Worm (Caenorhabditis elegans): Measurements from ENCODE around the gene F52E10.2.
A peak's percentile ranks its signal among the peaks of the same experiment; 100 is the strongest.

Gene F52E10.2

DNA sequence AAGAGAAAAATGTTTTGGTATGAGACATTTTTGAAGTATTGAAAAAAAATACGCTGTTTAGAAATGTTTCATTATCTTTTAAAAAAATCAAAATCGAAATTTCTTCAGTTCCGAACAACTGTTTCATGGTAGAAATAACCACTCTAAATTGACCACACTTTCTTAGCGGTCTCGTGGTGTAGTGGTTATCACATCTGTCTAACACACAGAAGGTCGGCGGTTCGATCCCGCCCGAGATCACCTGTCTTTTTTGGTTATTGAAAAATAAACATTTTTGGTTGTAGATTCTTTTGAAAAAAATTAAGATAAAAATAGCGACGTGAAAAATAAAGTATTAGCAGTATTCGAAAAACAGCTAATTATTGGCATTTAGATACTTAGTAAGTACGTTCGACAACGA, 17.4 kb upstream of the F52E10.2 start (continued):
- TF ChIP-seq aha-1 (tag): no peak
- TF ChIP-seq dmd-8 (GFP tag; IDR thresholded peaks at IDR 0.05): peak; percentile 82
- no peak for TF ChIP-seq F37D6.2 (tag; optimal IDR thresholded peaks at IDR 0.05)
- no peak for TF ChIP-seq sdz-12 (GFP tag; optimal IDR thresholded peaks at IDR 0.05)
- no peak for TF ChIP-seq ztf-11 (tag; optimal IDR thresholded peaks at IDR 0.05)
- no peak for TF ChIP-seq ceh-82 (tag; optimal IDR thresholded peaks at IDR 0.05)
- TF ChIP-seq madf-9 (GFP tag; conservative IDR thresholded peaks at IDR 0.05): peak; percentile 58; the same call in 1 of the 2 replicates
- TF ChIP-seq mep-1 (tag; optimal IDR thresholded peaks at IDR 0.05): no peak
- peak; percentile 34; the same call in 1 of the 2 replicates for TF ChIP-seq ceh-44 (GFP tag; IDR thresholded peaks at IDR 0.05)
- no peak for TF ChIP-seq madf-5 (GFP tag; IDR thresholded peaks at IDR 0.05)
- TF ChIP-seq nhr-48 (tag; optimal IDR thresholded peaks at IDR 0.05): peak; percentile 2
- no peak for TF ChIP-seq saeg-2 (GFP tag; IDR thresholded peaks at IDR 0.05)
- no peak for TF ChIP-seq zip-11 (GFP tag; IDR thresholded peaks at IDR 0.05)
- TF ChIP-seq tag-97 (GFP tag; IDR thresholded peaks at IDR 0.05): no peak
- no peak for TF ChIP-seq daf-12 (tag; optimal IDR thresholded peaks at IDR 0.05)
- no peak for TF ChIP-seq ceh-28 (tag; optimal IDR thresholded peaks at IDR 0.05)
- no peak for TF ChIP-seq ZK546.5 (tag; optimal IDR thresholded peaks at IDR 0.05)
- no peak for TF ChIP-seq unc-62 (GFP tag; optimal IDR thresholded peaks at IDR 0.05 in 1 of 2)
- no peak for TF ChIP-seq unc-62 (tag; optimal IDR thresholded peaks at IDR 0.05)
- peak; percentile 60 for TF ChIP-seq T26A8.4 (GFP tag; IDR thresholded peaks at IDR 0.05)
- no peak for TF ChIP-seq aly-2 (tag; optimal IDR thresholded peaks at IDR 0.05)
- TF ChIP-seq jun-1 (tag; optimal IDR thresholded peaks at IDR 0.05): no peak
- TF ChIP-seq spr-3 (GFP tag; optimal IDR thresholded peaks at IDR 0.05): no peak
- TF ChIP-seq dpl-1 (GFP tag; optimal IDR thresholded peaks at IDR 0.05): peak; percentile 5
- peak; percentile 86; the same call in 1 of the 2 replicates for TF ChIP-seq pha-4 (GFP tag; IDR thresholded peaks at IDR 0.05)
- no peak for TF ChIP-seq pha-4 (tag; optimal IDR thresholded peaks at IDR 0.05)
- no peak for TF ChIP-seq lsy-2 (tag; optimal IDR thresholded peaks at IDR 0.05)
- TF ChIP-seq Y105C5A.15 (GFP tag; IDR thresholded peaks at IDR 0.05): peak; percentile 87; the same call in 1 of the 2 replicates
- no peak for TF ChIP-seq set-16 (GFP tag; IDR thresholded peaks at IDR 0.05)
- TF ChIP-seq fos-1 (tag; optimal IDR thresholded peaks at IDR 0.05): no peak
- TF ChIP-seq F44E2.7 (GFP tag; IDR thresholded peaks at IDR 0.05): peak; percentile 57; the same call in 1 of the 2 replicates
- no peak for TF ChIP-seq attf-4 (tag; optimal IDR thresholded peaks at IDR 0.05)
- TF ChIP-seq Y48G9A.11 (GFP tag; IDR thresholded peaks at IDR 0.05): peak; percentile 59; the same call in 1 of the 2 replicates
- peak; percentile 64 for TF ChIP-seq dmd-6 (GFP tag; IDR thresholded peaks at IDR 0.05)
- no peak for TF ChIP-seq daf-19 (GFP tag; conservative IDR thresholded peaks at IDR 0.05)
- no peak for TF ChIP-seq ZK337.2 (GFP tag; IDR thresholded peaks at IDR 0.05)
- TF ChIP-seq nhr-237 (tag; optimal IDR thresholded peaks at IDR 0.05): no peak
- peak; percentile 54 for TF ChIP-seq hlh-11 (tag; optimal IDR thresholded peaks at IDR 0.05)
- no peak for TF ChIP-seq nhr-10 (tag; optimal IDR thresholded peaks at IDR 0.05)
- no peak for TF ChIP-seq nhr-76 (tag; optimal IDR thresholded peaks at IDR 0.05)
- TF ChIP-seq nhr-111 (GFP tag; optimal IDR thresholded peaks at IDR 0.05): no peak
- TF ChIP-seq lim-7 (GFP tag; IDR thresholded peaks at IDR 0.05): peak; percentile 82
- TF ChIP-seq nhr-102 (tag; optimal IDR thresholded peaks at IDR 0.05): peak; percentile 32
- peak; percentile 44 for TF ChIP-seq ztf-7 (tag; optimal IDR thresholded peaks at IDR 0.05)
- peak; percentile 70; the same call in 1 of the 2 replicates for TF ChIP-seq vab-7 (GFP tag; IDR thresholded peaks at IDR 0.05)
- peak; percentile 73 for TF ChIP-seq egl-43 (GFP tag; IDR thresholded peaks at IDR 0.05)
- no peak for TF ChIP-seq pqm-1 (tag; optimal IDR thresholded peaks at IDR 0.05)
- peak; percentile 65 for TF ChIP-seq dve-1 (tag; optimal IDR thresholded peaks at IDR 0.05; ENCODE audit: insufficient read depth)
- no peak for TF ChIP-seq zfp-2 (tag; optimal IDR thresholded peaks at IDR 0.05)
- TF ChIP-seq egl-27 (tag; optimal IDR thresholded peaks at IDR 0.05): no peak
- TF ChIP-seq mdt-29 (GFP tag; IDR thresholded peaks at IDR 0.05): no peak
- TF ChIP-seq dmd-9 (GFP tag; IDR thresholded peaks at IDR 0.05): no peak
- TF ChIP-seq R02D3.7 (tag; optimal IDR thresholded peaks at IDR 0.05): no peak
- no peak for TF ChIP-seq unc-130 (GFP tag; optimal IDR thresholded peaks at IDR 0.05)

All from whole organism, L4 larva.